Fruit fly (Drosophila melanogaster) whole organism: Measurements from ENCODE around the gene COX6AL2.

ENCODE experiments used
- CG8478 ChIP-seq: fragments of >200 bp; optimal IDR thresholded peaks from 2 replicates; lab custom pipeline; 2018; ENCODE audit warnings: inconsistent platforms
- psq ChIP-seq: fragments of >200 bp; optimal IDR thresholded peaks from 2 replicates; lab custom pipeline; 2017
- usp ChIP-seq: fragments of >200 bp; optimal IDR thresholded peaks from 2 replicates; lab custom pipeline; 2017; ENCODE audit warnings: missing biosample characterization, missing genetic modification characterization, mixed read lengths

DNA sequence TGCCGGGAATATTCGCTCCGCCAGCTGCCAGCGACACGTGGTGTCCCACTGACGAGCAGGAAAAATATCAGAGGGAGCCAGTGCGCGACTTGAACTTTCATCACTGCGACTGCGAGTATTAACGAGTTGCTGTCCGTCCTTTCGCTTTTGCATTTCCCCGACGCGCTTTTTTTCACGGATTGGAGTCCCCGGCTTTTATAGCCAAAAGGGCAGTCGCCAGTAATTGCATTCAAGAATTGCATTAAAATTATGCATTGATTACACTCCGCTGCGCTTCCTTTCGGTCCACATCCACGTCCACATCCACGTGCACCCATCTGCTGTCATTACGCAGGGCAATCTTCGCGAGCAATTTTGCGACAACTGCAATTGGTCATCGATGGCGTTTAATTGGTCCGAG lies 2.9 kb downstream of the COX6AL2 start, which contains the start of gene Ir75d:
- TF ChIP-seq usp (GFP tag; lab: Kevin White, UChicago) (no peak), psq (lab: Kevin White, UChicago) (no peak), CG8478 (lab: Kevin White, UChicago) (no peak)
